Worm (Caenorhabditis elegans) whole organism, young adult: Measurements from ENCODE around the gene str-97.

Experiments used
- T07F8.4 ChIP-seq: sonication (generic microtip); optimal IDR thresholded peaks from 2 replicates; lab custom pipeline; 2016; ENCODE audit warnings: mild to moderate bottlenecking, missing genetic modification characterization, moderate library complexity, missing compliant biosample characterization
- Y53G8AR.9 ChIP-seq: fragments of 200-800 bp; sonication (Bioruptor generic); conservative IDR thresholded peaks from 2 replicates; pipeline ENCODE4 v1.3.6; 2022; ENCODE audit warnings: missing genetic modification reagents, missing genetic modification characterization, missing compliant biosample characterization
- die-1 ChIP-seq: sonication (generic microtip); optimal IDR thresholded peaks from 2 replicates; lab custom pipeline; 2016; ENCODE audit warnings: missing genotype, mild to moderate bottlenecking, missing genetic modification characterization, missing compliant biosample characterization
- dpl-1 ChIP-seq: fragments of 150-350 bp; optimal IDR thresholded peaks from 2 replicates; lab custom pipeline; 2014; ENCODE audit warnings: missing biosample characterization, missing genetic modification reagents, missing genetic modification characterization
- hmg-1.2 ChIP-seq: fragments of 200-800 bp; sonication (Bioruptor generic); IDR thresholded peaks from 2 replicates; pipeline ENCODE4 v1.3.6; 2022; ENCODE audit warnings: missing genetic modification reagents, missing genetic modification characterization, missing compliant biosample characterization
- mes-4 ChIP-seq: sonication (generic microtip); optimal IDR thresholded peaks from 2 replicates; lab custom pipeline; 2016; ENCODE audit warnings: missing genotype, missing genetic modification characterization, missing compliant biosample characterization
- nfya-1 ChIP-seq: sonication (generic microtip); optimal IDR thresholded peaks from 2 replicates; lab custom pipeline; 2017; ENCODE audit warnings: antibody characterized with exemption, missing compliant biosample characterization, missing genetic modification characterization, borderline replicate concordance; ENCODE audit not compliant: insufficient read depth
- pha-4 ChIP-seq: fragments of 150-350 bp; sonication (generic microtip); optimal IDR thresholded peaks from 2 replicates; lab custom pipeline; 2014; ENCODE audit warnings: missing biosample characterization, missing genetic modification reagents, missing genetic modification characterization
- sea-2 ChIP-seq: fragments of 200-800 bp; sonication (Bioruptor generic); IDR thresholded peaks from 2 replicates; pipeline ENCODE4 v1.3.6; 2022; ENCODE audit warnings: missing genetic modification characterization, missing compliant biosample characterization
- snpc-4 ChIP-seq, 5 experiments: fragments of 150-350 bp in 1 of 5; sonication (generic microtip) in 4 of 5; optimal IDR thresholded peaks; 2 replicates each; lab custom pipeline; 2014 to 2018; ENCODE audit warnings: missing genetic modification characterization in 5 of 5, missing biosample characterization in 3 of 5, antibody characterized with exemption in 2 of 5, mild to moderate bottlenecking in 2 of 5, missing compliant biosample characterization in 2 of 5, missing genotype in 2 of 5, moderate library complexity in 2 of 5, missing genetic modification reagents in 1 of 5
- tbx-9 ChIP-seq: sonication (generic microtip); optimal IDR thresholded peaks from 2 replicates; lab custom pipeline; 2016; ENCODE audit warnings: borderline replicate concordance, missing genetic modification characterization, inconsistent platforms, missing compliant biosample characterization
- unc-130 ChIP-seq: sonication (generic microtip); optimal IDR thresholded peaks from 2 replicates; lab custom pipeline; 2016; ENCODE audit warnings: missing genetic modification reagents, missing genetic modification characterization, missing compliant biosample characterization
- zfh-2 ChIP-seq: fragments of 200-800 bp; sonication (Bioruptor generic); conservative IDR thresholded peaks from 2 replicates; pipeline ENCODE4 v1.3.6; 2022; ENCODE audit warnings: missing genetic modification reagents, missing genetic modification characterization, missing compliant biosample characterization

DNA sequence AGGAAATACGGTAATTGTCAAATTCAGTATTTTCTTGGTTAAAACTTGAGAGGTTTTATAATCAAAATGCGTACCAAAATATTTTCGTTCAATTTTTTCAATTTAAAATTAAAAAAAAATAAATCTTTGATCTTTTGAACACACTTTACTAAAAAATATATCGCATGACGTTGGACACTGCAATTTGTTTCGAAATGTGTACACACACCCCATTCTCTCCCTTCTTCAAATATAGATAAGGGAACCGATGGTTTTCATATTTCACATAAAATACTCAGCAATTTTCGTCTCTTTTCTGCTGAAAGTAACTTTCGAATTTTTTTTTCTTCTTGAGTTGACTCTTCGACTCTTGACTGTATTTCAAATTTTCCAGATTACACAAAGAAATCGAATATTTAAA, 33.6 kb downstream of the str-97 start:
- TF ChIP-seq nfya-1 (tag; lab: Kevin White, UChicago), result no peak
- no peak for TF ChIP-seq pha-4
- no peak for TF ChIP-seq hmg-1.2
- no peak for TF ChIP-seq mes-4 (tag; lab: Kevin White, UChicago)
- no peak for TF ChIP-seq unc-130 (GFP tag; lab: Kevin White, UChicago)
- TF ChIP-seq snpc-4 (GFP tag; optimal IDR thresholded peaks at IDR 0.05; lab: Kevin White, UChicago), result no peak
- no peak for TF ChIP-seq snpc-4 (tag; optimal IDR thresholded peaks at IDR 0.05; lab: Kevin White, UChicago)
- no peak for TF ChIP-seq die-1 (tag; lab: Kevin White, UChicago)
- no peak for TF ChIP-seq T07F8.4 (tag; lab: Kevin White, UChicago)
- TF ChIP-seq zfh-2 (GFP tag; lab: Robert Waterston, UW), result no peak
- no peak for TF ChIP-seq sea-2 (GFP tag; lab: Robert Waterston, UW)
- TF ChIP-seq Y53G8AR.9 (GFP tag; lab: Robert Waterston, UW), result no peak
- no peak for TF ChIP-seq dpl-1 (GFP tag; lab: Kevin White, UChicago)
- TF ChIP-seq tbx-9 (tag; lab: Kevin White, UChicago), result no peak
